Fruit fly (Drosophila melanogaster): ENCODE measurements around the gene cal1.

Gene cal1

DNA sequence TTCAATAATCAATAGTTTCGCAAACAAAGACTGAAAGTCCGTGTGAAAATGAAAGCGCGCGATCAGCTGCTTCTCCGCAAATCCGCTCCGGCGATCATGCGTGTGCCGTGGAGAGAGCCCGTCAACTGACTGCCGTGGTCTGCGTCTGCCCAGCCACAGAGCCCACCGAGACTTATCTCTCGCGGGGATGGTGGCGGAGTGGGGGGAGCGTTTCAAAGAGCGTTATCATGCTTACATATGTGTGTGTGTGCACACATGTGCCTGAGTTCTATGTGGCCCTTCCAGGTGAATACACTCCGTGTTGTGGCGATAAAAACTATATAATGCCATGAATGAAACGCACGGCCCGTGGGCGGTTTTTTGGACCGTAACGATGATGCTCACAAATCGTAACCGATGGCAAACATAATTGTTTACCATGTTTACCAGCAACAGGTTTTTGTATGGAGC, 10.1 kb upstream of the cal1 start:
- TF ChIP-seq cic (GFP tag; optimal IDR thresholded peaks at IDR 0.05) (peak; percentile 95), CG33017 (tag; optimal IDR thresholded peaks at IDR 0.05) (no peak), CG12768 (GFP tag; optimal IDR thresholded peaks at IDR 0.05) (peak; percentile 7), cnc (optimal IDR thresholded peaks at IDR 0.05) (peak; percentile 75 to 96), Crg-1 (GFP tag; optimal IDR thresholded peaks at IDR 0.05) (peak; percentile 28), CG1620 (GFP tag; optimal IDR thresholded peaks at IDR 0.05) (no peak), Mnt (GFP tag; optimal IDR thresholded peaks at IDR 0.05) (peak; percentile 89)

- TF ChIP-seq Clk (GFP tag; optimal IDR thresholded peaks at IDR 0.05) = no peak
- no peak for TF ChIP-seq Crg-1 (GFP tag; optimal IDR thresholded peaks at IDR 0.05)
- no peak for TF ChIP-seq CG11617 (GFP tag; optimal IDR thresholded peaks at IDR 0.05)
- TF ChIP-seq CG12768 (GFP tag; optimal IDR thresholded peaks at IDR 0.05) = peak; percentile 74
- peak; percentile 98 for TF ChIP-seq kay (GFP tag; ENCODE audit: borderline replicate concordance)
- TF ChIP-seq bab1 (GFP tag; optimal IDR thresholded peaks at IDR 0.05) = no peak
- no peak for TF ChIP-seq CG5204 (GFP tag; optimal IDR thresholded peaks at IDR 0.05)
- peak; percentile 63 for TF ChIP-seq cic (GFP tag; optimal IDR thresholded peaks at IDR 0.05)
- TF ChIP-seq CG33017 (tag; optimal IDR thresholded peaks at IDR 0.05) = no peak
- no peak for TF ChIP-seq toe (GFP tag; optimal IDR thresholded peaks at IDR 0.05)
- peak; percentile 90 for TF ChIP-seq Mnt (GFP tag; optimal IDR thresholded peaks at IDR 0.05)
- TF ChIP-seq CG7045 (GFP tag; optimal IDR thresholded peaks at IDR 0.05) = peak; percentile 9
- TF ChIP-seq Hr96 (GFP tag; optimal IDR thresholded peaks at IDR 0.05) = peak; percentile 29
- no peak for TF ChIP-seq CG7101 (tag; optimal IDR thresholded peaks at IDR 0.05)
- TF ChIP-seq tj (GFP tag; optimal IDR thresholded peaks at IDR 0.05) = peak; percentile 97
- TF ChIP-seq CG14711 (tag; optimal IDR thresholded peaks at IDR 0.05) = no peak
- peak; percentile 98 to 100 for TF ChIP-seq cnc (optimal IDR thresholded peaks at IDR 0.05)
- TF ChIP-seq CG1620 (GFP tag; optimal IDR thresholded peaks at IDR 0.05) = no peak
- no peak for TF ChIP-seq ovo (GFP tag; optimal IDR thresholded peaks at IDR 0.05)
- peak; percentile 74 for TF ChIP-seq pad (GFP tag; optimal IDR thresholded peaks at IDR 0.05)
These were observed 8.9 kb upstream of the cal1 start for dm6 chr3R:17078961-17079858.

DNA sequence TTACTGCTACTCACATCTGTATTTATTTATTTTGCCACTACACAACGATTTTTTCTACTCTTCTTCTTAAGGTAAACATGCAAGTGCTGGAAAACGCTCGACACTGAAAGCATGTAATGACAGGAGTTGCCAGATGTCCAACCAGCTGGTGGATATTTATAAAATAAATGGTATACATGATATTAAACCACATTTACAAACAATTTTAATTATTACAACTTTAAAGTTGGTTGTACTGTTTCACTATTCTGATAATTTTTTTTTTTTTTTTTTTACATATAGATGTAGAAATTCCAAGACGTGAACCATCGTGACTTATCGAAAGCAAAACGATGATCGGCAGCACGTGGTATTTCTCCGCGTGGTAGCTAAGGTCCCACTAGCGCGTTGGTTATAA, 8.2 kb upstream of the cal1 start, which contains the start of the genes Keap1 and kuk:
Gene Keap1 (minus strand): TSS at position 87 of the 397 bp plus-strand sequence.
Gene kuk (plus strand): TSS at position 386 of the 397 bp plus-strand sequence.
- TF ChIP-seq bab1 (GFP tag; optimal IDR thresholded peaks at IDR 0.05) (peak; percentile 23), CG5204 (GFP tag; optimal IDR thresholded peaks at IDR 0.05) (no peak), CG33017 (tag; optimal IDR thresholded peaks at IDR 0.05) (peak; percentile 21), CG11617 (GFP tag; optimal IDR thresholded peaks at IDR 0.05) (peak; percentile 67), Mnt (GFP tag; optimal IDR thresholded peaks at IDR 0.05) (peak; percentile 97), CG12768 (GFP tag; optimal IDR thresholded peaks at IDR 0.05) (no peak), Clk (GFP tag; optimal IDR thresholded peaks at IDR 0.05) (peak; percentile 3), CG7101 (tag; optimal IDR thresholded peaks at IDR 0.05) (peak; percentile 77), ovo (GFP tag; optimal IDR thresholded peaks at IDR 0.05) (peak; percentile 69), cic (GFP tag; optimal IDR thresholded peaks at IDR 0.05) (peak; percentile 72), CG14711 (tag; optimal IDR thresholded peaks at IDR 0.05) (peak; percentile 57), Crg-1 (GFP tag; optimal IDR thresholded peaks at IDR 0.05) (peak; percentile 90), Hr96 (GFP tag; optimal IDR thresholded peaks at IDR 0.05) (peak; percentile 74), toe (GFP tag; optimal IDR thresholded peaks at IDR 0.05) (peak; percentile 79), CG1620 (GFP tag; optimal IDR thresholded peaks at IDR 0.05) (peak; percentile 88), tj (GFP tag; optimal IDR thresholded peaks at IDR 0.05) (no peak), CG7045 (GFP tag; optimal IDR thresholded peaks at IDR 0.05) (no peak), pad (GFP tag; optimal IDR thresholded peaks at IDR 0.05) (no peak), kay (GFP tag; ENCODE audit: borderline replicate concordance) (no peak), cnc (optimal IDR thresholded peaks at IDR 0.05) (no peak)

- TF ChIP-seq ovo (GFP tag; optimal IDR thresholded peaks at IDR 0.05) (peak; percentile 15), CG11617 (GFP tag; optimal IDR thresholded peaks at IDR 0.05) (peak; percentile 94), CG7101 (tag; optimal IDR thresholded peaks at IDR 0.05) (peak; percentile 92), CG5204 (GFP tag; optimal IDR thresholded peaks at IDR 0.05) (peak; percentile 94), Hr96 (GFP tag; optimal IDR thresholded peaks at IDR 0.05) (peak; percentile 87), CG12768 (GFP tag; optimal IDR thresholded peaks at IDR 0.05) (peak; percentile 92), CG1620 (GFP tag; optimal IDR thresholded peaks at IDR 0.05) (peak; percentile 79), CG33017 (tag; optimal IDR thresholded peaks at IDR 0.05) (peak; percentile 90), toe (GFP tag; optimal IDR thresholded peaks at IDR 0.05) (peak; percentile 89), pad (GFP tag; optimal IDR thresholded peaks at IDR 0.05) (peak; percentile 77), bab1 (GFP tag; optimal IDR thresholded peaks at IDR 0.05) (peak; percentile 91), cnc (optimal IDR thresholded peaks at IDR 0.05) (no peak), CG14711 (tag; optimal IDR thresholded peaks at IDR 0.05) (peak; percentile 81), CG7045 (GFP tag; optimal IDR thresholded peaks at IDR 0.05) (peak; percentile 96), kay (GFP tag; ENCODE audit: borderline replicate concordance) (peak; percentile 87), tj (GFP tag; optimal IDR thresholded peaks at IDR 0.05) (peak; percentile 73), Mnt (GFP tag; optimal IDR thresholded peaks at IDR 0.05) (peak; percentile 28), Crg-1 (GFP tag; optimal IDR thresholded peaks at IDR 0.05) (peak; percentile 52), Clk (GFP tag; optimal IDR thresholded peaks at IDR 0.05) (peak; percentile 88), cic (GFP tag; optimal IDR thresholded peaks at IDR 0.05) (peak; percentile 54)
These were observed 7.3 kb upstream of the cal1 start for dm6 chr3R:17080666-17081358.

All from whole organism, adult.